Worm (Caenorhabditis elegans) whole organism, L2 larva: ENCODE data around the gene cisd-1.

Experiments used
- C34F6.9 ChIP-seq: fragments of 150-350 bp; optimal IDR thresholded peaks from 2 replicates; lab custom pipeline; 2014; ENCODE audit warnings: missing biosample characterization, missing genetic modification characterization
- F13H6.1 ChIP-seq: sonication (generic microtip); optimal IDR thresholded peaks from 2 replicates; lab custom pipeline; 2016; ENCODE audit warnings: missing genetic modification characterization, missing compliant biosample characterization
- R02D3.7 ChIP-seq: fragments of 150-350 bp; optimal IDR thresholded peaks from 2 replicates; lab custom pipeline; 2014; ENCODE audit warnings: missing biosample characterization, missing genetic modification characterization
- ZK546.5 ChIP-seq: sonication (generic microtip); optimal IDR thresholded peaks from 2 replicates; lab custom pipeline; 2017; ENCODE audit warnings: missing biosample characterization, missing genetic modification characterization
- alr-1 ChIP-seq: fragments of 150-350 bp; optimal IDR thresholded peaks from 2 replicates; lab custom pipeline; 2014; ENCODE audit warnings: missing biosample characterization, missing genetic modification characterization
- blmp-1 ChIP-seq: sonication (generic microtip); optimal IDR thresholded peaks from 2 replicates; lab custom pipeline; 2017; ENCODE audit warnings: missing genetic modification characterization, mild to moderate bottlenecking, missing compliant biosample characterization, antibody characterized with exemption, moderate library complexity; ENCODE audit not compliant: insufficient read depth
- ceh-16 ChIP-seq: fragments of 150-350 bp; optimal IDR thresholded peaks from 2 replicates; lab custom pipeline; 2014; ENCODE audit warnings: missing biosample characterization, missing genetic modification characterization
- ceh-82 ChIP-seq: fragments of 150-350 bp; optimal IDR thresholded peaks from 2 replicates; lab custom pipeline; 2014; ENCODE audit warnings: missing biosample characterization, missing genetic modification characterization
- crh-2 ChIP-seq: sonication (generic microtip); optimal IDR thresholded peaks from 2 replicates; lab custom pipeline; 2017; ENCODE audit warnings: missing biosample characterization, missing genetic modification characterization
- dmd-4 ChIP-seq: sonication (generic microtip); optimal IDR thresholded peaks from 2 replicates; lab custom pipeline; 2017; ENCODE audit warnings: missing biosample characterization, missing genetic modification characterization
- egl-27 ChIP-seq: sonication (generic microtip); optimal IDR thresholded peaks from 3 replicates; lab custom pipeline; 2017; ENCODE audit warnings: missing biosample characterization, missing genetic modification reagents, missing genetic modification characterization
- fos-1 ChIP-seq: fragments of 150-350 bp; optimal IDR thresholded peaks from 2 replicates; lab custom pipeline; 2014; ENCODE audit warnings: missing biosample characterization, missing genetic modification characterization
- gmeb-1 ChIP-seq: fragments of 150-350 bp; optimal IDR thresholded peaks from 2 replicates; lab custom pipeline; 2014; ENCODE audit warnings: missing biosample characterization, missing genetic modification characterization
- lin-13 ChIP-seq: fragments of 150-350 bp; optimal IDR thresholded peaks from 2 replicates; lab custom pipeline; 2014; ENCODE audit warnings: missing biosample characterization, missing genetic modification reagents, missing genetic modification characterization
- lin-39 ChIP-seq: fragments of 150-350 bp; optimal IDR thresholded peaks from 2 replicates; lab custom pipeline; 2014; ENCODE audit warnings: missing biosample characterization, missing genetic modification reagents, missing genetic modification characterization
- lsy-2 ChIP-seq, 2 experiments: fragments of 150-350 bp in 1 of 2; sonication (generic microtip) in 1 of 2; optimal IDR thresholded peaks; 2 replicates each; lab custom pipeline; 2014 to 2017; ENCODE audit warnings: missing biosample characterization in 2 of 2, missing genetic modification characterization in 2 of 2
- mbf-1 ChIP-seq: sonication (generic microtip); optimal IDR thresholded peaks from 2 replicates; lab custom pipeline; 2017; ENCODE audit warnings: missing biosample characterization, missing genetic modification characterization
- mdl-1 ChIP-seq, 2 experiments: fragments of 150-350 bp in 1 of 2; sonication (generic microtip) in 1 of 2; optimal IDR thresholded peaks; 2 replicates each; lab custom pipeline; 2017; ENCODE audit warnings: missing biosample characterization in 2 of 2, missing genetic modification characterization in 2 of 2
- nhr-10 ChIP-seq: sonication (generic microtip); optimal IDR thresholded peaks from 2 replicates; lab custom pipeline; 2017; ENCODE audit warnings: missing biosample characterization, missing genetic modification characterization
- nhr-129 ChIP-seq: fragments of 150-350 bp; optimal IDR thresholded peaks from 2 replicates; lab custom pipeline; 2014; ENCODE audit warnings: missing biosample characterization, missing genetic modification characterization
- nhr-21 ChIP-seq: fragments of 150-350 bp; optimal IDR thresholded peaks from 2 replicates; lab custom pipeline; 2014; ENCODE audit warnings: missing biosample characterization, missing genetic modification characterization
- nhr-23 ChIP-seq: fragments of 150-350 bp; optimal IDR thresholded peaks from 2 replicates; lab custom pipeline; 2014; ENCODE audit warnings: missing biosample characterization, missing genetic modification reagents, missing genetic modification characterization
- nhr-237 ChIP-seq: fragments of 150-350 bp; optimal IDR thresholded peaks from 2 replicates; lab custom pipeline; 2014; ENCODE audit warnings: missing biosample characterization, missing genetic modification characterization
- nhr-25 ChIP-seq: fragments of 150-350 bp; sonication (generic microtip); optimal IDR thresholded peaks from 3 replicates; lab custom pipeline; 2014; ENCODE audit warnings: missing biosample characterization, missing genetic modification characterization
- nhr-6 ChIP-seq: fragments of 150-350 bp; optimal IDR thresholded peaks from 2 replicates; lab custom pipeline; 2014; ENCODE audit warnings: missing biosample characterization, missing genetic modification characterization
- peb-1 ChIP-seq: fragments of 150-350 bp; optimal IDR thresholded peaks from 2 replicates; lab custom pipeline; 2014; ENCODE audit warnings: missing biosample characterization, missing genetic modification characterization
- sem-4 ChIP-seq: fragments of 150-350 bp; optimal IDR thresholded peaks from 2 replicates; lab custom pipeline; 2014; ENCODE audit warnings: missing biosample characterization, missing genetic modification reagents, missing genetic modification characterization
- sma-9 ChIP-seq, 2 experiments: fragments of 150-350 bp in 1 of 2; sonication (generic microtip) in 1 of 2; optimal IDR thresholded peaks; 2 replicates each; lab custom pipeline; 2014 to 2016; ENCODE audit warnings: missing genetic modification characterization in 2 of 2, mild to moderate bottlenecking in 1 of 2, missing biosample characterization in 1 of 2, missing compliant biosample characterization in 1 of 2, missing genetic modification reagents in 1 of 2, moderate library complexity in 1 of 2
- snpc-4 ChIP-seq: fragments of 150-350 bp; optimal IDR thresholded peaks from 2 replicates; lab custom pipeline; 2014; ENCODE audit warnings: missing biosample characterization, missing genetic modification characterization
- unc-39 ChIP-seq: fragments of 150-350 bp; optimal IDR thresholded peaks from 2 replicates; lab custom pipeline; 2014; ENCODE audit warnings: missing biosample characterization, missing genetic modification characterization
- unc-55 ChIP-seq: fragments of 150-350 bp; sonication (generic microtip); optimal IDR thresholded peaks from 3 replicates; lab custom pipeline; 2014; ENCODE audit warnings: missing biosample characterization, missing genetic modification reagents, missing genetic modification characterization
- unc-62 ChIP-seq: fragments of 150-350 bp; optimal IDR thresholded peaks from 2 replicates; lab custom pipeline; 2014; ENCODE audit warnings: missing biosample characterization, missing genetic modification reagents, missing genetic modification characterization
- zag-1 ChIP-seq: fragments of 150-350 bp; optimal IDR thresholded peaks from 2 replicates; lab custom pipeline; 2014; ENCODE audit warnings: missing biosample characterization, missing genetic modification characterization
- ztf-1 ChIP-seq: fragments of 200-800 bp; sonication (Bioruptor generic); conservative IDR thresholded peaks from 2 replicates; pipeline ENCODE4 v1.3.6; 2022; ENCODE audit warnings: missing genetic modification characterization, missing compliant biosample characterization
- ztf-4 ChIP-seq: fragments of 150-350 bp; optimal IDR thresholded peaks from 2 replicates; lab custom pipeline; 2014; ENCODE audit warnings: missing biosample characterization, missing genetic modification characterization

cisd-1 gene

ce11 chrII:11469574-11470108, at the start of gene cisd-1:
cisd-1 (minus strand) TSS chrII:11469624.
- no peak for TF ChIP-seq snpc-4 (tag; lab: Kevin White, UChicago)
- TF ChIP-seq crh-2, result peak; percentile 40
- TF ChIP-seq ceh-16 (tag; lab: Kevin White, UChicago), result no peak
- peak; percentile 58 for TF ChIP-seq fos-1 (tag; lab: Kevin White, UChicago)
- no peak for TF ChIP-seq ZK546.5 (tag; lab: Kevin White, UChicago)
- TF ChIP-seq sma-9 (GFP tag; optimal IDR thresholded peaks at IDR 0.05; lab: Kevin White, UChicago), result peak; percentile 17
- TF ChIP-seq sma-9 (tag; optimal IDR thresholded peaks at IDR 0.05; lab: Kevin White, UChicago), result no peak
- peak in 1 of 2 experiments; percentile 14 for TF ChIP-seq lsy-2 (tag; optimal IDR thresholded peaks at IDR 0.05; lab: Kevin White, UChicago)
- peak; percentile 21 for TF ChIP-seq C34F6.9
- TF ChIP-seq gmeb-1 (tag; lab: Kevin White, UChicago), result no peak

ce11 chrII:11518184-11518583, 48.8 kb upstream of the cisd-1 start, which contains the start of gene B0334.10:
B0334.10 (plus strand) TSS chrII:11518484.
- TF ChIP-seq sma-9 (GFP tag; optimal IDR thresholded peaks at IDR 0.05; lab: Kevin White, UChicago), result no peak
- TF ChIP-seq sma-9 (tag; optimal IDR thresholded peaks at IDR 0.05; lab: Kevin White, UChicago), result no peak
- no peak for TF ChIP-seq nhr-129 (tag; lab: Kevin White, UChicago)
- TF ChIP-seq sem-4 (tag; lab: Kevin White, UChicago), result no peak
- TF ChIP-seq crh-2, result no peak
- no peak for TF ChIP-seq unc-62 (GFP tag; lab: Kevin White, UChicago)
- TF ChIP-seq lin-13 (GFP tag; lab: Kevin White, UChicago), result no peak
- TF ChIP-seq snpc-4 (tag; lab: Kevin White, UChicago), result no peak
- TF ChIP-seq ztf-4 (tag; lab: Kevin White, UChicago), result no peak
- no peak for TF ChIP-seq nhr-21 (tag; lab: Kevin White, UChicago)
- TF ChIP-seq mbf-1 (tag; lab: Kevin White, UChicago), result no peak
- no peak for TF ChIP-seq mdl-1 (tag; optimal IDR thresholded peaks at IDR 0.05; lab: Kevin White, UChicago)
- TF ChIP-seq unc-55, result no peak
- TF ChIP-seq F13H6.1 (tag; lab: Kevin White, UChicago), result no peak
- no peak for TF ChIP-seq fos-1 (tag; lab: Kevin White, UChicago)

ce11 chrII:11514775-11515174, 45.4 kb upstream of the cisd-1 start, which contains the start of gene srh-44:
srh-44 (plus strand) TSS chrII:11515075.
- no peak for TF ChIP-seq nhr-21 (tag; lab: Kevin White, UChicago)
- TF ChIP-seq R02D3.7 (tag; lab: Kevin White, UChicago), result no peak
- TF ChIP-seq nhr-23 (tag; lab: Kevin White, UChicago), result no peak
- no peak for TF ChIP-seq nhr-237

- TF ChIP-seq nhr-237, result no peak
- no peak for TF ChIP-seq sem-4 (tag; lab: Kevin White, UChicago)
- no peak for TF ChIP-seq snpc-4 (tag; lab: Kevin White, UChicago)
- TF ChIP-seq egl-27, result no peak
- TF ChIP-seq nhr-10, result no peak
- no peak for TF ChIP-seq ZK546.5 (tag; lab: Kevin White, UChicago)
- no peak for TF ChIP-seq unc-39 (tag; lab: Kevin White, UChicago)
- TF ChIP-seq nhr-25 (tag; lab: Kevin White, UChicago), result no peak
- TF ChIP-seq nhr-6, result no peak
- TF ChIP-seq nhr-23 (tag; lab: Kevin White, UChicago), result no peak
- TF ChIP-seq fos-1 (tag; lab: Kevin White, UChicago), result no peak
- no peak for TF ChIP-seq alr-1
- TF ChIP-seq ceh-82 (tag; lab: Kevin White, UChicago), result no peak
- no peak for TF ChIP-seq unc-55
- no peak for TF ChIP-seq blmp-1
- no peak for TF ChIP-seq F13H6.1 (tag; lab: Kevin White, UChicago)
Measured at ce11 chrII:11512921-11513320, 43.5 kb upstream of the cisd-1 start.

ce11 chrII:11510373-11510772, 40.9 kb upstream of the cisd-1 start, which contains the start of gene npr-41:
npr-41 (plus strand) TSS chrII:11510673.
- TF ChIP-seq egl-27 (no peak), nhr-10 (no peak), peb-1 (tag; lab: Kevin White, UChicago) (no peak), nhr-21 (tag; lab: Kevin White, UChicago) (no peak), nhr-237 (no peak), unc-62 (GFP tag; lab: Kevin White, UChicago) (no peak), dmd-4 (tag; lab: Kevin White, UChicago) (no peak), C34F6.9 (no peak), ztf-1 (GFP tag; lab: Robert Waterston, UW) (no peak), zag-1 (tag; lab: Kevin White, UChicago) (no peak), ceh-16 (tag; lab: Kevin White, UChicago) (no peak), lin-39 (tag; lab: Kevin White, UChicago) (no peak), nhr-23 (tag; lab: Kevin White, UChicago) (no peak), nhr-129 (tag; lab: Kevin White, UChicago) (no peak), blmp-1 (no peak), fos-1 (tag; lab: Kevin White, UChicago) (no peak)
